Worm (Caenorhabditis elegans): ENCODE results near the gene H02F09.2.

H02F09.2 gene

ce11 chrX:1571949-1572348 lies at the start of gene H02F09.2:
Gene H02F09.2, plus strand, starts transcription at chrX:1572249.
- TF ChIP-seq snpc-4 (GFP tag; optimal IDR thresholded peaks at IDR 0.05) (no peak), snpc-4 (tag; optimal IDR thresholded peaks at IDR 0.05) (no peak), B0035.1 (tag; optimal IDR thresholded peaks at IDR 0.05) (no peak), Y79H2A.3 (GFP tag; conservative IDR thresholded peaks at IDR 0.05) (no peak)

ce11 chrX:1523272-1523671 lies 48.8 kb upstream of the H02F09.2 start:
- TF ChIP-seq ztf-22 (GFP tag; optimal IDR thresholded peaks at IDR 0.05) (no peak), ets-4 (GFP tag; optimal IDR thresholded peaks at IDR 0.05) (no peak), aptf-3 (GFP tag; IDR thresholded peaks at IDR 0.05) (no peak), Y95B8A.8 (GFP tag; IDR thresholded peaks at IDR 0.05) (no peak), rcor-1 (GFP tag; IDR thresholded peaks at IDR 0.05) (no peak), C06A6.2 (GFP tag; conservative IDR thresholded peaks at IDR 0.05) (no peak), lin-26 (GFP tag; IDR thresholded peaks at IDR 0.05) (no peak), Y79H2A.3 (GFP tag; conservative IDR thresholded peaks at IDR 0.05) (no peak)

- TF ChIP-seq egrh-3 (GFP tag; IDR thresholded peaks at IDR 0.05) (peak; percentile 47), lin-26 (GFP tag; IDR thresholded peaks at IDR 0.05) (no peak), F23B12.7 (tag; optimal IDR thresholded peaks at IDR 0.05; ENCODE audit: insufficient read depth) (peak; percentile 25), madf-8 (GFP tag; conservative IDR thresholded peaks at IDR 0.05) (no peak), cebp-1 (GFP tag; IDR thresholded peaks at IDR 0.05) (no peak), cebp-1 (tag; optimal IDR thresholded peaks at IDR 0.05) (peak; percentile 39), let-607 (tag; optimal IDR thresholded peaks at IDR 0.05) (no peak), bed-1 (GFP tag; IDR thresholded peaks at IDR 0.05) (no peak), hmg-1.2 (GFP tag; IDR thresholded peaks at IDR 0.05) (peak; percentile 69; the same call in 1 of the 2 replicates), attf-5 (GFP tag; optimal IDR thresholded peaks at IDR 0.05) (peak; percentile 2), zfh-2 (GFP tag; conservative IDR thresholded peaks at IDR 0.05) (peak; percentile 83), attf-6 (GFP tag; IDR thresholded peaks at IDR 0.05) (no peak), ceh-27 (GFP tag; optimal IDR thresholded peaks at IDR 0.05) (peak; percentile 50), xnd-1 (tag; optimal IDR thresholded peaks at IDR 0.05) (no peak), snpc-1.3 (tag; optimal IDR thresholded peaks at IDR 0.05; ENCODE audit: insufficient read depth) (no peak)
Observed at ce11 chrX:1524559-1524958, 47.5 kb upstream of the H02F09.2 start.

- TF ChIP-seq nhr-80 (tag; optimal IDR thresholded peaks at IDR 0.05), result peak; percentile 23
- TF ChIP-seq cebp-1 (GFP tag; IDR thresholded peaks at IDR 0.05), result no peak
- no peak for TF ChIP-seq cebp-1 (tag; optimal IDR thresholded peaks at IDR 0.05)
Observed at ce11 chrX:1525511-1526172, 46.4 kb upstream of the H02F09.2 start.

ce11 chrX:1527338-1527737 lies 44.7 kb upstream of the H02F09.2 start:
- no peak for TF ChIP-seq mel-28 (tag; optimal IDR thresholded peaks at IDR 0.05; ENCODE audit: borderline replicate concordance)
- TF ChIP-seq lin-40 (tag; optimal IDR thresholded peaks at IDR 0.05), result peak; percentile 33
- no peak for TF ChIP-seq ztf-26 (tag; optimal IDR thresholded peaks at IDR 0.05)
- TF ChIP-seq ceh-27 (GFP tag; optimal IDR thresholded peaks at IDR 0.05), result peak; percentile 5
- 0 out of 2 replicates have a peak, but pooled peaks have one; percentile 33 for TF ChIP-seq K11D2.4 (GFP tag; IDR thresholded peaks at IDR 0.05)
